Worm (Caenorhabditis elegans): ENCODE data around the gene dao-2.

ce11 chrII:4606687-4607297 lies 44.0 kb downstream of the dao-2 start:
- TF ChIP-seq nhr-25 (tag; optimal IDR thresholded peaks at IDR 0.05), result no peak
- TF ChIP-seq egl-27 (tag; optimal IDR thresholded peaks at IDR 0.05), result no peak
- no peak for TF ChIP-seq nhr-237 (tag; optimal IDR thresholded peaks at IDR 0.05)
- TF ChIP-seq snpc-4 (tag; optimal IDR thresholded peaks at IDR 0.05), result no peak
- TF ChIP-seq unc-62 (GFP tag; optimal IDR thresholded peaks at IDR 0.05), result no peak
- no peak for TF ChIP-seq mdl-1 (tag; optimal IDR thresholded peaks at IDR 0.05)
- no peak for TF ChIP-seq ceh-82 (tag; optimal IDR thresholded peaks at IDR 0.05)
- TF ChIP-seq nhr-11 (tag; optimal IDR thresholded peaks at IDR 0.05), result no peak
